Worm (Caenorhabditis elegans): ENCODE data around the gene F44B9.8.

Gene F44B9.8

ce11 chrIII:8029487-8029886 is at the start of gene F44B9.8:
TSS of gene F44B9.8 (minus strand) at chrIII:8029649.
- TF ChIP-seq ceh-83 (GFP tag; optimal IDR thresholded peaks at IDR 0.05) (no peak), nhr-76 (tag; optimal IDR thresholded peaks at IDR 0.05) (no peak), cnd-1 (tag; optimal IDR thresholded peaks at IDR 0.05) (no peak), nhr-2 (tag; optimal IDR thresholded peaks at IDR 0.05) (no peak), pha-4 (tag; optimal IDR thresholded peaks at IDR 0.05) (peak; percentile 17), ceh-43 (GFP tag; optimal IDR thresholded peaks at IDR 0.05) (no peak), lsy-2 (tag; optimal IDR thresholded peaks at IDR 0.05) (peak; percentile 39), ztf-11 (tag; optimal IDR thresholded peaks at IDR 0.05) (no peak), nhr-12 (tag; optimal IDR thresholded peaks at IDR 0.05) (no peak), M03D4.4 (tag; optimal IDR thresholded peaks at IDR 0.05) (no peak), bed-3 (GFP tag; optimal IDR thresholded peaks at IDR 0.05) (no peak), sptf-1 (tag; optimal IDR thresholded peaks at IDR 0.05) (no peak), mep-1 (tag; optimal IDR thresholded peaks at IDR 0.05) (no peak), mab-5 (tag; optimal IDR thresholded peaks at IDR 0.05) (no peak), blmp-1 (tag; optimal IDR thresholded peaks at IDR 0.05) (no peak), flh-1 (GFP tag; optimal IDR thresholded peaks at IDR 0.05) (no peak), nhr-237 (tag; optimal IDR thresholded peaks at IDR 0.05) (peak; percentile 31), unc-62 (GFP tag; optimal IDR thresholded peaks at IDR 0.05) (no peak), drap-1 (GFP tag; optimal IDR thresholded peaks at IDR 0.05) (no peak), elt-1 (tag; optimal IDR thresholded peaks at IDR 0.05; ENCODE audit: borderline replicate concordance, insufficient read depth) (no peak), unc-120 (tag; optimal IDR thresholded peaks at IDR 0.05; ENCODE audit: poor library complexity, severe bottlenecking) (no peak), ces-1 (GFP tag; optimal IDR thresholded peaks at IDR 0.05) (no peak)

ce11 chrIII:8077180-8077579 is 47.7 kb upstream of the F44B9.8 start:
- TF ChIP-seq sem-2 (GFP tag; optimal IDR thresholded peaks at IDR 0.05) (no peak), bed-3 (GFP tag; optimal IDR thresholded peaks at IDR 0.05) (no peak), lsy-2 (tag; optimal IDR thresholded peaks at IDR 0.05) (no peak), drap-1 (GFP tag; optimal IDR thresholded peaks at IDR 0.05) (no peak), nhr-2 (tag; optimal IDR thresholded peaks at IDR 0.05) (no peak), tbx-8 (GFP tag; optimal IDR thresholded peaks at IDR 0.05) (no peak), lin-13 (tag; optimal IDR thresholded peaks at IDR 0.05) (no peak), ztf-11 (tag; optimal IDR thresholded peaks at IDR 0.05) (no peak), nhr-76 (tag; optimal IDR thresholded peaks at IDR 0.05) (no peak), elt-1 (tag; optimal IDR thresholded peaks at IDR 0.05; ENCODE audit: borderline replicate concordance, insufficient read depth) (no peak), ham-2 (GFP tag; optimal IDR thresholded peaks at IDR 0.05) (no peak), ceh-83 (GFP tag; optimal IDR thresholded peaks at IDR 0.05) (no peak), nhr-237 (tag; optimal IDR thresholded peaks at IDR 0.05) (no peak), flh-1 (GFP tag; optimal IDR thresholded peaks at IDR 0.05) (no peak), mep-1 (tag; optimal IDR thresholded peaks at IDR 0.05) (no peak), unc-62 (GFP tag; optimal IDR thresholded peaks at IDR 0.05) (no peak), unc-120 (tag; optimal IDR thresholded peaks at IDR 0.05; ENCODE audit: poor library complexity, severe bottlenecking) (no peak), ces-1 (GFP tag; optimal IDR thresholded peaks at IDR 0.05) (no peak), ceh-39 (tag; optimal IDR thresholded peaks at IDR 0.05) (no peak)

DNA sequence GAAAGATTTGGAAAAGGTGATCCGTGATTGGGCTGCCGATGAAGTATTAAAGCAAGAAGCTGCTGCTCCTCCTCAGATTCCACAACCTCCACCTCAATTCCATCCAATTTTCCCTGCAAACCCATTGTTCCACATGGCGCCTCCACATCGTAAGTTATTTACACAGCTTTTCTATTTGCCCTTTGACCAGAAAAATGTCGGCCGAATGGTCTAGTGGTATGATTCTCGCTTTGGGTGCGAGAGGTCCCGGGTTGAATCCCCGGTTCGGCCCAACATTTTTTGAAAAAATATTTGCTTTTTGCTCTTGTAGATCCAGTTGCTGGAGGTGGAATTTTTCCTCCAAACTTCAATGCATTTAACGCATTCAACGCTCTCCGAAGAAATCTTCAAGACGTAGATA is 39.8 kb upstream of the F44B9.8 start:
- peak; percentile 2 for TF ChIP-seq mls-2 (tag; optimal IDR thresholded peaks at IDR 0.05)
- no peak for TF ChIP-seq tbx-8 (GFP tag; optimal IDR thresholded peaks at IDR 0.05)
- TF ChIP-seq M03D4.4 (tag; optimal IDR thresholded peaks at IDR 0.05): peak; percentile 36
- peak; percentile 34 for TF ChIP-seq sptf-1 (tag; optimal IDR thresholded peaks at IDR 0.05)
- TF ChIP-seq ceh-39 (tag; optimal IDR thresholded peaks at IDR 0.05): no peak
- no peak for TF ChIP-seq mep-1 (tag; optimal IDR thresholded peaks at IDR 0.05)
- TF ChIP-seq cnd-1 (tag; optimal IDR thresholded peaks at IDR 0.05): peak; percentile 16

- no peak for TF ChIP-seq ceh-39 (tag; optimal IDR thresholded peaks at IDR 0.05)
Observed at ce11 chrIII:8067798-8068197, 38.3 kb upstream of the F44B9.8 start.

ce11 chrIII:8066989-8067388 is 37.5 kb upstream of the F44B9.8 start, which contains the start of gene pros-1:
TSS of gene pros-1 (plus strand) at chrIII:8067289.
- TF ChIP-seq mls-2 (tag; optimal IDR thresholded peaks at IDR 0.05) (no peak), lsy-2 (tag; optimal IDR thresholded peaks at IDR 0.05) (no peak), snpc-4 (tag; optimal IDR thresholded peaks at IDR 0.05) (no peak)

DNA sequence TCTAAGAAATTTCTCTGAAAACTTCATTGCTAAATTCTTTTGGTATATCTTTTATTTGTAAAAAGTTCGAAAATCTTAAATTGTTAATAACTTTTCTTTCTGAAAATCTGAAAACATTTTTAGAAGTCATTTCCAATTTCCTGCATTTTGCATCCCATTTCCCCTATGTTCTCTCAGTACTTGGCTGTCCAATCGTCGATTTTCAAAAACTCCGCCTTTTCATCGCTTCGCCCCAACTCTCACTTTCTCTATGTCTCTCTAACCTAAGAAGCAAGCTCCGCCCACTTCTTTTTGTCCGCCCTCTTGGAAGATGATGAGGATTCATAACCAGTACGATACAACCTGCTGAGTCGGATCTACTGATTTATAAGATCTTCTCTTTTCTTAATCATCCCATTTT is 35.7 kb upstream of the F44B9.8 start:
- peak; percentile 66 for TF ChIP-seq lsy-2 (tag; optimal IDR thresholded peaks at IDR 0.05)
- no peak for TF ChIP-seq nhr-76 (tag; optimal IDR thresholded peaks at IDR 0.05)
- TF ChIP-seq sem-2 (GFP tag; optimal IDR thresholded peaks at IDR 0.05): no peak
- TF ChIP-seq nhr-2 (tag; optimal IDR thresholded peaks at IDR 0.05): no peak
- no peak for TF ChIP-seq ceh-39 (tag; optimal IDR thresholded peaks at IDR 0.05)
- no peak for TF ChIP-seq elt-1 (tag; optimal IDR thresholded peaks at IDR 0.05; ENCODE audit: borderline replicate concordance, insufficient read depth)
- no peak for TF ChIP-seq ceh-83 (GFP tag; optimal IDR thresholded peaks at IDR 0.05)

All from whole organism, mixed stage, embryonic.